Fruit fly (Drosophila melanogaster) whole organism, embryonic: ENCODE data around the gene Pex5.

Source experiments
- ATbp ChIP-seq: fragments of 200-800 bp; sonication (Bioruptor generic); optimal IDR thresholded peaks from 2 replicates; lab custom pipeline; 2017; ENCODE audit warnings: missing biosample characterization, mild to moderate bottlenecking, missing genetic modification characterization, missing genetic modification reagents
- B-H2 ChIP-seq: fragments of 200-800 bp; sonication (Bioruptor generic); optimal IDR thresholded peaks from 2 replicates; lab custom pipeline; 2018; ENCODE audit warnings: missing biosample characterization, mild to moderate bottlenecking, missing genetic modification characterization
- Blimp-1 ChIP-seq: fragments of 200-800 bp; sonication (Bioruptor generic); optimal IDR thresholded peaks from 3 replicates; lab custom pipeline; 2018; ENCODE audit warnings: missing biosample characterization, missing genetic modification characterization, mild to moderate bottlenecking, moderate library complexity, missing genetic modification reagents
- CG11093 ChIP-seq: fragments of 200-800 bp; sonication (Bioruptor generic); IDR thresholded peaks from 3 replicates; pipeline ENCODE4 v1.3.6; 2022; ENCODE audit warnings: missing biosample characterization, missing genetic modification characterization
- CG12071 ChIP-seq: fragments of 200-800 bp; sonication (Bioruptor generic); optimal IDR thresholded peaks from 3 replicates; lab custom pipeline; 2018; ENCODE audit warnings: missing biosample characterization, mild to moderate bottlenecking, missing genetic modification characterization
- CG14441 ChIP-seq: fragments of 200-800 bp; sonication (Bioruptor generic); IDR thresholded peaks from 2 replicates; pipeline ENCODE4 v1.3.6; 2022; ENCODE audit warnings: missing biosample characterization, missing genetic modification characterization
- CG1602 ChIP-seq: fragments of 200-800 bp; sonication (Bioruptor generic); optimal IDR thresholded peaks from 3 replicates; lab custom pipeline; 2016; ENCODE audit warnings: missing biosample characterization, missing genetic modification characterization
- CG2199 ChIP-seq: fragments of 200-800 bp; sonication (Bioruptor generic); IDR thresholded peaks from 3 replicates; pipeline ENCODE4 v1.3.6; 2022; ENCODE audit warnings: missing biosample characterization, missing genetic modification characterization
- CG32767 ChIP-seq: fragments of 200-800 bp; sonication (Bioruptor generic); IDR thresholded peaks from 2 replicates; pipeline ENCODE4 v1.3.6; 2022; ENCODE audit warnings: missing biosample characterization, missing genetic modification characterization
- CG4360 ChIP-seq: fragments of 200-800 bp; sonication (Bioruptor generic); IDR thresholded peaks from 2 replicates; pipeline ENCODE4 v1.3.6; 2022; ENCODE audit warnings: missing biosample characterization, missing genetic modification characterization
- CG43689 ChIP-seq: fragments of 200-800 bp; sonication (Bioruptor generic); IDR thresholded peaks from 2 replicates; pipeline ENCODE4 v1.3.6; 2022; ENCODE audit warnings: missing biosample characterization, missing genetic modification characterization
- CG7963 ChIP-seq: fragments of 200-800 bp; sonication (Bioruptor generic); IDR thresholded peaks from 3 replicates; pipeline ENCODE4 v1.3.6; 2022; ENCODE audit warnings: missing biosample characterization, missing genetic modification characterization; ENCODE audit not compliant: partially characterized antibody
- CG9215 ChIP-seq: fragments of 200-800 bp; sonication (Bioruptor generic); IDR thresholded peaks from 2 replicates; pipeline ENCODE4 v1.3.6; 2022; ENCODE audit warnings: missing biosample characterization, missing genetic modification characterization
- CG9817 ChIP-seq: fragments of 200-800 bp; sonication (Bioruptor generic); optimal IDR thresholded peaks from 2 replicates; lab custom pipeline; 2018; ENCODE audit warnings: missing biosample characterization, mild to moderate bottlenecking, missing genetic modification characterization, moderate library complexity
- CkIIα-i1 ChIP-seq: fragments of 200-800 bp; sonication (Bioruptor generic); IDR thresholded peaks from 2 replicates; pipeline ENCODE4 v1.3.6; 2022; ENCODE audit warnings: missing biosample characterization, missing genetic modification characterization
- CrebB ChIP-seq: fragments of 200-800 bp; sonication (Bioruptor generic); optimal IDR thresholded peaks from 3 replicates; lab custom pipeline; 2018; ENCODE audit warnings: missing biosample characterization, mild to moderate bottlenecking, missing genetic modification characterization
- Eip74EF ChIP-seq, 2 experiments: fragments of 200-800 bp in 1 of 2; fragments of >200 bp in 1 of 2; sonication (Bioruptor generic) in 1 of 2; optimal IDR thresholded peaks; 2 replicates each; lab custom pipeline; 2017 to 2019; ENCODE audit warnings: missing biosample characterization in 2 of 2, missing genetic modification characterization in 2 of 2, mild to moderate bottlenecking in 1 of 2, moderate library complexity in 1 of 2
- Fer3 ChIP-seq: fragments of 200-800 bp; sonication (Bioruptor generic); optimal IDR thresholded peaks from 2 replicates; lab custom pipeline; 2018; ENCODE audit warnings: missing biosample characterization, mild to moderate bottlenecking, missing genetic modification characterization, moderate library complexity
- Gug ChIP-seq: fragments of 200-800 bp; sonication (Bioruptor generic); IDR thresholded peaks from 4 replicates; pipeline ENCODE4 v1.3.6; 2022; ENCODE audit warnings: missing biosample characterization, missing genetic modification characterization
- Jarid2 ChIP-seq: fragments of 200-800 bp; sonication (Bioruptor generic); optimal IDR thresholded peaks from 3 replicates; lab custom pipeline; 2017; ENCODE audit warnings: mild to moderate bottlenecking, missing biosample characterization, missing genetic modification reagents, missing genetic modification characterization
- NC2β ChIP-seq: fragments of 200-800 bp; sonication (Bioruptor generic); optimal IDR thresholded peaks from 2 replicates; lab custom pipeline; 2016; ENCODE audit warnings: missing biosample characterization, missing genetic modification characterization
- NK7.1 ChIP-seq: fragments of 200-800 bp; sonication (Bioruptor generic); optimal IDR thresholded peaks from 3 replicates; lab custom pipeline; 2016; ENCODE audit warnings: missing biosample characterization, missing genetic modification characterization
- NfI ChIP-seq: fragments of 200-800 bp; sonication (Bioruptor generic); optimal IDR thresholded peaks from 3 replicates; lab custom pipeline; 2018; ENCODE audit warnings: missing biosample characterization, mild to moderate bottlenecking, missing genetic modification characterization, moderate library complexity
- Opbp ChIP-seq: fragments of 200-800 bp; sonication (Bioruptor generic); IDR thresholded peaks from 3 replicates; pipeline ENCODE4 v1.3.6; 2022; ENCODE audit warnings: missing biosample characterization, missing genetic modification characterization; ENCODE audit not compliant: partially characterized antibody
- Usf ChIP-seq: fragments of 200-800 bp; sonication (Bioruptor generic); optimal IDR thresholded peaks from 2 replicates; lab custom pipeline; 2017; ENCODE audit warnings: missing genotype, missing biosample characterization, missing genetic modification characterization
- YL-1 ChIP-seq: fragments of 200-800 bp; sonication (Bioruptor generic); optimal IDR thresholded peaks from 3 replicates; lab custom pipeline; 2017; ENCODE audit warnings: missing biosample characterization, mild to moderate bottlenecking, missing genetic modification characterization
- ara ChIP-seq: fragments of 200-800 bp; sonication (Bioruptor generic); IDR thresholded peaks from 2 replicates; pipeline ENCODE4 v1.3.6; 2022; ENCODE audit warnings: missing biosample characterization, missing genetic modification characterization
- ase ChIP-seq: fragments of 200-800 bp; sonication (Bioruptor generic); IDR thresholded peaks from 3 replicates; pipeline ENCODE4 v1.3.6; 2022; ENCODE audit warnings: missing biosample characterization, missing genetic modification characterization
- az2 ChIP-seq: fragments of 200-800 bp; sonication (Bioruptor generic); optimal IDR thresholded peaks from 3 replicates; lab custom pipeline; 2016; ENCODE audit warnings: missing biosample characterization, missing genetic modification characterization
- cad ChIP-seq: fragments of >200 bp; optimal IDR thresholded peaks from 2 replicates; lab custom pipeline; 2017; ENCODE audit warnings: missing biosample characterization, missing genetic modification characterization
- cato ChIP-seq: fragments of 200-800 bp; sonication (Bioruptor generic); optimal IDR thresholded peaks from 2 replicates; lab custom pipeline; 2016; ENCODE audit warnings: missing biosample characterization, missing genetic modification characterization, borderline replicate concordance
- chm ChIP-seq: fragments of 200-800 bp; sonication (Bioruptor generic); IDR thresholded peaks from 2 replicates; pipeline ENCODE4 v1.3.6; 2022; ENCODE audit warnings: missing biosample characterization, missing genetic modification characterization
- corto ChIP-seq: fragments of 200-800 bp; sonication (Bioruptor generic); optimal IDR thresholded peaks from 2 replicates; lab custom pipeline; 2016; ENCODE audit warnings: missing biosample characterization, mild to moderate bottlenecking, missing genetic modification characterization, moderate library complexity
- da ChIP-seq: fragments of 200-800 bp; sonication (Bioruptor generic); optimal IDR thresholded peaks from 2 replicates; lab custom pipeline; 2016; ENCODE audit warnings: missing biosample characterization, missing genetic modification characterization
- exex ChIP-seq: fragments of 200-800 bp; sonication (Bioruptor generic); optimal IDR thresholded peaks from 4 replicates; lab custom pipeline; 2018; ENCODE audit warnings: missing biosample characterization, mild to moderate bottlenecking, missing genetic modification characterization, moderate library complexity
- gfzf ChIP-seq: fragments of 200-800 bp; sonication (Bioruptor generic); optimal IDR thresholded peaks from 2 replicates; lab custom pipeline; 2016; ENCODE audit warnings: missing biosample characterization, mild to moderate bottlenecking, missing genetic modification characterization, moderate library complexity
- grn ChIP-seq: fragments of 200-800 bp; sonication (Bioruptor generic); optimal IDR thresholded peaks from 3 replicates; lab custom pipeline; 2017; ENCODE audit warnings: missing biosample characterization, missing genetic modification characterization
- mld ChIP-seq: fragments of 200-800 bp; sonication (Bioruptor generic); IDR thresholded peaks from 3 replicates; pipeline ENCODE4 v1.3.6; 2022; ENCODE audit warnings: missing biosample characterization, missing genetic modification characterization; ENCODE audit not compliant: partially characterized antibody
- onecut ChIP-seq: fragments of 200-800 bp; sonication (Bioruptor generic); IDR thresholded peaks from 2 replicates; pipeline ENCODE4 v1.3.6; 2022; ENCODE audit warnings: missing biosample characterization, missing genetic modification characterization
- pan ChIP-seq, 4 experiments: fragments of >200 bp in 3 of 4; fragments of 200-800 bp in 1 of 4; sonication (Bioruptor generic) in 1 of 4; optimal IDR thresholded peaks in 3 of 4; IDR thresholded peaks in 1 of 4; 2 replicates each; pipeline versions ENCODE4 v1.3.6 to Lab custom; 2017 to 2022; ENCODE audit warnings: missing biosample characterization in 2 of 4, missing genetic modification characterization in 2 of 4, mixed read lengths in 1 of 4
- prd ChIP-seq, 3 experiments: fragments of >200 bp in 2 of 3; fragments of 200-800 bp in 1 of 3; sonication (Bioruptor generic) in 1 of 3; optimal IDR thresholded peaks in 2 of 3; IDR thresholded peaks in 1 of 3; 2 replicates in 2 of 3; 3 replicates in 1 of 3; pipeline versions ENCODE4 v1.3.6 to Lab custom; 2017 to 2022; ENCODE audit warnings: missing biosample characterization in 1 of 3, missing genetic modification characterization in 1 of 3
- repo ChIP-seq: fragments of 200-800 bp; sonication (Bioruptor generic); optimal IDR thresholded peaks from 2 replicates; lab custom pipeline; 2016; ENCODE audit warnings: missing biosample characterization, missing genetic modification characterization
- rib ChIP-seq: fragments of 200-800 bp; sonication (Bioruptor generic); IDR thresholded peaks from 2 replicates; pipeline ENCODE4 v1.3.6; 2022; ENCODE audit warnings: missing biosample characterization, missing genetic modification characterization
- sens ChIP-seq: fragments of 200-800 bp; sonication (Bioruptor generic); peaks from one replicate; lab custom pipeline; 2016; ENCODE audit warnings: missing biosample characterization, missing genetic modification characterization
- sug ChIP-seq: fragments of 200-800 bp; optimal IDR thresholded peaks from 2 replicates; lab custom pipeline; 2019; ENCODE audit warnings: missing biosample characterization, mild to moderate bottlenecking, missing genetic modification characterization, moderate library complexity
- tgo ChIP-seq: fragments of 200-800 bp; sonication (Bioruptor generic); IDR thresholded peaks from 3 replicates; pipeline ENCODE4 v1.3.6; 2022; ENCODE audit warnings: missing biosample characterization, missing genetic modification characterization
- tll ChIP-seq, 2 experiments: fragments of 200-800 bp in 1 of 2; fragments of >200 bp in 1 of 2; sonication (Bioruptor generic) in 1 of 2; optimal IDR thresholded peaks; 2 replicates each; lab custom pipeline; 2017 to 2019; ENCODE audit warnings: missing biosample characterization in 2 of 2, missing genetic modification characterization in 2 of 2, mild to moderate bottlenecking in 1 of 2, moderate library complexity in 1 of 2
- tna ChIP-seq: fragments of 200-800 bp; sonication (Bioruptor generic); IDR thresholded peaks from 2 replicates; pipeline ENCODE4 v1.3.6; 2022; ENCODE audit warnings: missing biosample characterization, missing genetic modification characterization; ENCODE audit not compliant: partially characterized antibody
- twi ChIP-seq: fragments of 200-800 bp; optimal IDR thresholded peaks from 2 replicates; lab custom pipeline; 2019; ENCODE audit warnings: missing biosample characterization, mild to moderate bottlenecking, missing genetic modification characterization, moderate library complexity
- zf30C ChIP-seq: fragments of 200-800 bp; sonication (Bioruptor generic); optimal IDR thresholded peaks from 3 replicates; lab custom pipeline; 2018; ENCODE audit warnings: missing biosample characterization, mild to moderate bottlenecking, missing genetic modification characterization

Gene Pex5

dm6 chrX:1858867-1859266 lies 10.0 kb downstream of the Pex5 start, which contains the start of gene Lamtor5 (continued):
- TF ChIP-seq NfI, result peak; percentile 32
- no peak for TF ChIP-seq repo
- TF ChIP-seq grn, result no peak
- TF ChIP-seq CG1602 (GFP tag; lab: Kevin White, UChicago), result no peak
- TF ChIP-seq ara, result no peak
- TF ChIP-seq B-H2 (GFP tag; lab: Kevin White, UChicago), result peak; percentile 1
- TF ChIP-seq sens (GFP tag; lab: Kevin White, UChicago), result peak; percentile 93
- TF ChIP-seq mld (GFP tag; lab: Robert Waterston, UW), result no peak
- TF ChIP-seq CG2199 (GFP tag; lab: Robert Waterston, UW), result no peak
- no peak for TF ChIP-seq da
- TF ChIP-seq zf30C, result no peak
- no peak for TF ChIP-seq CG43689 (GFP tag; lab: Robert Waterston, UW)
- TF ChIP-seq CG9817 (tag; lab: Kevin White, UChicago), result peak; percentile 14
- TF ChIP-seq tna, result no peak
- peak; percentile 1 for TF ChIP-seq NC2β (GFP tag; lab: Kevin White, UChicago)
- no peak for TF ChIP-seq Eip74EF (GFP tag; optimal IDR thresholded peaks at IDR 0.05; lab: Kevin White, UChicago)
- TF ChIP-seq Fer3 (tag; lab: Kevin White, UChicago), result peak; percentile 45
- TF ChIP-seq rib (GFP tag; lab: Robert Waterston, UW), result no peak
- no peak for TF ChIP-seq CG12071
- TF ChIP-seq CG9215 (GFP tag; lab: Robert Waterston, UW), result no peak
- no peak for TF ChIP-seq pan (optimal IDR thresholded peaks at IDR 0.05; lab: Kevin White, UChicago)
- TF ChIP-seq pan (GFP tag; optimal IDR thresholded peaks at IDR 0.05 in 1 of 2, IDR thresholded peaks at IDR 0.05 in 1 of 2), result peak in 1 of 2 experiments; percentile 34
- no peak for TF ChIP-seq prd (optimal IDR thresholded peaks at IDR 0.05; lab: Kevin White, UChicago)
- TF ChIP-seq prd (GFP tag; IDR thresholded peaks at IDR 0.05; lab: Robert Waterston, UW), result 0 out of 3 replicates have a peak, but pooled peaks have one; percentile 40
- TF ChIP-seq CG14441 (GFP tag; lab: Robert Waterston, UW), result no peak
- TF ChIP-seq Gug (GFP tag; lab: Robert Waterston, UW), result no peak; the same call in 3 of the 4 replicates
- TF ChIP-seq CG11093, result no peak
- TF ChIP-seq az2 (GFP tag; lab: Kevin White, UChicago), result peak; percentile 21
- peak; percentile 73 for TF ChIP-seq gfzf
- no peak for TF ChIP-seq CG7963 (GFP tag; lab: Robert Waterston, UW)
- TF ChIP-seq CrebB (tag; lab: Kevin White, UChicago), result peak; percentile 5
- peak; percentile 18; the same call in 1 of the 2 replicates for TF ChIP-seq onecut (GFP tag; lab: Robert Waterston, UW)
- no peak for TF ChIP-seq cato
- TF ChIP-seq Jarid2 (GFP tag; lab: Kevin White, UChicago), result no peak
- TF ChIP-seq tgo (GFP tag; lab: Robert Waterston, UW), result peak; percentile 33; the same call in 1 of the 3 replicates
- no peak for TF ChIP-seq tll (GFP tag; optimal IDR thresholded peaks at IDR 0.05; lab: Kevin White, UChicago)
- peak; percentile 3 for TF ChIP-seq ATbp (GFP tag; lab: Kevin White, UChicago)
- no peak for TF ChIP-seq exex (tag; lab: Kevin White, UChicago)
- TF ChIP-seq Blimp-1 (GFP tag; lab: Kevin White, UChicago), result peak; percentile 20
- no peak for TF ChIP-seq CG32767 (GFP tag; lab: Robert Waterston, UW)
- no peak for TF ChIP-seq twi (tag; lab: Kevin White, UChicago)
- TF ChIP-seq CG4360 (GFP tag; lab: Robert Waterston, UW), result no peak
- TF ChIP-seq chm (GFP tag; lab: Robert Waterston, UW), result no peak
- no peak for TF ChIP-seq CkIIα-i1 (GFP tag; lab: Robert Waterston, UW)
- TF ChIP-seq cad, result no peak
- no peak for TF ChIP-seq NK7.1 (GFP tag; lab: Kevin White, UChicago)
- peak; percentile 39 for TF ChIP-seq YL-1 (GFP tag; lab: Kevin White, UChicago)
- no peak for TF ChIP-seq corto (GFP tag; lab: Kevin White, UChicago)
- TF ChIP-seq ase (GFP tag; lab: Robert Waterston, UW), result no peak
- no peak for TF ChIP-seq Opbp
- TF ChIP-seq Usf (GFP tag; lab: Kevin White, UChicago), result no peak
- peak; percentile 15 for TF ChIP-seq sug
